Fruit fly (Drosophila melanogaster) whole organism, embryonic: ENCODE data around the gene Dic1.

Experiments used
- Abd-B ChIP-seq: fragments of 200-800 bp; sonication (Bioruptor generic); optimal IDR thresholded peaks from 2 replicates; lab custom pipeline; 2018; ENCODE audit warnings: missing biosample characterization, mild to moderate bottlenecking, missing genetic modification characterization, moderate library complexity
- CG10147 ChIP-seq: fragments of 200-800 bp; sonication (Bioruptor generic); optimal IDR thresholded peaks from 2 replicates; lab custom pipeline; 2019; ENCODE audit warnings: missing biosample characterization, mild to moderate bottlenecking, missing genetic modification characterization, moderate library complexity
- CG10565 ChIP-seq: fragments of 200-800 bp; sonication (Bioruptor generic); optimal IDR thresholded peaks from 3 replicates; lab custom pipeline; 2016; ENCODE audit warnings: missing biosample characterization, mild to moderate bottlenecking, missing genetic modification characterization
- CG10654 ChIP-seq: fragments of 200-800 bp; sonication (Bioruptor generic); optimal IDR thresholded peaks from 2 replicates; lab custom pipeline; 2016; ENCODE audit warnings: missing biosample characterization, missing genetic modification characterization
- CG11093 ChIP-seq: fragments of 200-800 bp; sonication (Bioruptor generic); IDR thresholded peaks from 3 replicates; pipeline ENCODE4 v1.3.6; 2022; ENCODE audit warnings: missing biosample characterization, missing genetic modification characterization
- CG12155 ChIP-seq: fragments of 200-800 bp; sonication (Bioruptor generic); optimal IDR thresholded peaks from 3 replicates; lab custom pipeline; 2016; ENCODE audit warnings: missing biosample characterization, missing genetic modification characterization
- CG13775 ChIP-seq: fragments of 200-800 bp; sonication (Bioruptor generic); optimal IDR thresholded peaks from 3 replicates; lab custom pipeline; 2017; ENCODE audit warnings: missing biosample characterization, mild to moderate bottlenecking, missing genetic modification characterization
- CG2120 ChIP-seq: fragments of 200-800 bp; sonication (Bioruptor generic); optimal IDR thresholded peaks from 3 replicates; lab custom pipeline; 2016; ENCODE audit warnings: missing biosample characterization, missing genetic modification characterization
- CG2129 ChIP-seq: fragments of 200-800 bp; sonication (Bioruptor generic); IDR thresholded peaks from 2 replicates; pipeline ENCODE4 v1.3.6; 2022; ENCODE audit warnings: missing biosample characterization, missing genetic modification characterization; ENCODE audit not compliant: partially characterized antibody
- CG2889 ChIP-seq: fragments of 200-800 bp; sonication (Bioruptor generic); IDR thresholded peaks from 3 replicates; pipeline ENCODE4 v1.3.6; 2022; ENCODE audit warnings: missing biosample characterization, missing genetic modification characterization
- CG31441 ChIP-seq: fragments of 200-800 bp; sonication (Bioruptor generic); IDR thresholded peaks from 2 replicates; pipeline ENCODE4 v1.3.6; 2022; ENCODE audit warnings: missing biosample characterization, missing genetic modification characterization
- CG32772 ChIP-seq: fragments of 200-800 bp; sonication (Bioruptor generic); IDR thresholded peaks from 2 replicates; pipeline ENCODE4 v1.3.6; 2022; ENCODE audit warnings: missing biosample characterization, missing genetic modification characterization
- CG4424 ChIP-seq: fragments of 200-800 bp; sonication (Bioruptor generic); optimal IDR thresholded peaks from 3 replicates; lab custom pipeline; 2016; ENCODE audit warnings: missing biosample characterization, missing genetic modification characterization
- CG6175 ChIP-seq: fragments of 200-800 bp; sonication (Bioruptor generic); IDR thresholded peaks from 3 replicates; pipeline ENCODE4 v1.3.6; 2022; ENCODE audit warnings: missing biosample characterization, missing genetic modification characterization
- Deaf1 ChIP-seq: fragments of 200-800 bp; optimal IDR thresholded peaks from 3 replicates; lab custom pipeline; 2019; ENCODE audit warnings: missing biosample characterization, mild to moderate bottlenecking, missing genetic modification characterization, moderate library complexity
- Doc2 ChIP-seq: fragments of 200-800 bp; sonication (Bioruptor generic); IDR thresholded peaks from 2 replicates; pipeline ENCODE4 v1.3.6; 2022; ENCODE audit warnings: missing biosample characterization, missing genetic modification characterization
- Doc3 ChIP-seq: fragments of 200-800 bp; sonication (Bioruptor generic); IDR thresholded peaks from 3 replicates; pipeline ENCODE4 v1.3.6; 2022; ENCODE audit warnings: missing biosample characterization, missing genetic modification characterization; ENCODE audit not compliant: partially characterized antibody
- Dref ChIP-seq: fragments of 200-800 bp; sonication (Bioruptor generic); IDR thresholded peaks from 2 replicates; pipeline ENCODE4 v1.3.6; 2022; ENCODE audit warnings: missing biosample characterization, missing genetic modification characterization
- HHEX ChIP-seq: fragments of 200-800 bp; sonication (Bioruptor generic); optimal IDR thresholded peaks from 3 replicates; lab custom pipeline; 2017; ENCODE audit warnings: missing biosample characterization, mild to moderate bottlenecking, missing genetic modification characterization, missing genetic modification reagents
- Hsf ChIP-seq: fragments of 200-800 bp; sonication (Bioruptor generic); optimal IDR thresholded peaks from 3 replicates; lab custom pipeline; 2016; ENCODE audit warnings: missing biosample characterization, missing genetic modification characterization
- Kr ChIP-seq: fragments of 200-800 bp; sonication (Bioruptor generic); optimal IDR thresholded peaks from 2 replicates; lab custom pipeline; 2017; ENCODE audit warnings: missing biosample characterization, mild to moderate bottlenecking, missing genetic modification characterization
- Lhr ChIP-seq: fragments of 200-800 bp; sonication (Bioruptor generic); optimal IDR thresholded peaks from 3 replicates; lab custom pipeline; 2017; ENCODE audit warnings: mild to moderate bottlenecking, missing biosample characterization, missing genetic modification reagents, missing genetic modification characterization
- NfI ChIP-seq: fragments of 200-800 bp; sonication (Bioruptor generic); optimal IDR thresholded peaks from 3 replicates; lab custom pipeline; 2018; ENCODE audit warnings: missing biosample characterization, mild to moderate bottlenecking, missing genetic modification characterization, moderate library complexity
- PHDP ChIP-seq: fragments of 200-800 bp; sonication (Bioruptor generic); optimal IDR thresholded peaks from 3 replicates; lab custom pipeline; 2018; ENCODE audit warnings: missing biosample characterization, mild to moderate bottlenecking, missing genetic modification characterization, moderate library complexity
- Ravus ChIP-seq: fragments of 200-800 bp; sonication (Bioruptor generic); IDR thresholded peaks from 2 replicates; pipeline ENCODE4 v1.3.6; 2022; ENCODE audit warnings: missing biosample characterization, missing genetic modification characterization
- Six4 ChIP-seq: fragments of 200-800 bp; sonication (Bioruptor generic); optimal IDR thresholded peaks from 2 replicates; lab custom pipeline; 2016; ENCODE audit warnings: missing biosample characterization, missing genetic modification characterization
- Vsx1 ChIP-seq: fragments of 200-800 bp; sonication (Bioruptor generic); optimal IDR thresholded peaks from 2 replicates; lab custom pipeline; 2017; ENCODE audit warnings: missing biosample characterization, mild to moderate bottlenecking, missing genetic modification characterization, missing genetic modification reagents
- cad ChIP-seq: fragments of >200 bp; optimal IDR thresholded peaks from 2 replicates; lab custom pipeline; 2017; ENCODE audit warnings: missing biosample characterization, missing genetic modification characterization
- cas ChIP-seq: fragments of 200-800 bp; sonication (Bioruptor generic); IDR thresholded peaks from 2 replicates; pipeline ENCODE4 v1.3.6; 2022; ENCODE audit warnings: missing biosample characterization, missing genetic modification characterization
- chinmo ChIP-seq: fragments of 200-800 bp; sonication (Bioruptor generic); IDR thresholded peaks from 4 replicates; pipeline ENCODE4 v1.3.6; 2022; ENCODE audit warnings: missing biosample characterization, missing genetic modification characterization; ENCODE audit not compliant: partially characterized antibody
- dmrt11E ChIP-seq: fragments of 200-800 bp; sonication (Bioruptor generic); optimal IDR thresholded peaks from 3 replicates; lab custom pipeline; 2018; ENCODE audit warnings: missing biosample characterization, mild to moderate bottlenecking, missing genetic modification characterization, moderate library complexity
- dmrt99B ChIP-seq: fragments of 200-800 bp; sonication (Bioruptor generic); optimal IDR thresholded peaks from 2 replicates; lab custom pipeline; 2018; ENCODE audit warnings: missing biosample characterization, mild to moderate bottlenecking, missing genetic modification characterization, moderate library complexity
- ems ChIP-seq: fragments of 200-800 bp; sonication (Bioruptor generic); optimal IDR thresholded peaks from 3 replicates; lab custom pipeline; 2016; ENCODE audit warnings: missing biosample characterization, missing genetic modification characterization
- en ChIP-seq: fragments of 200-800 bp; sonication (Bioruptor generic); optimal IDR thresholded peaks from 2 replicates; lab custom pipeline; 2016; ENCODE audit warnings: missing biosample characterization, missing genetic modification characterization
- ewg ChIP-seq: fragments of 200-800 bp; sonication (Bioruptor generic); optimal IDR thresholded peaks from 3 replicates; lab custom pipeline; 2017; ENCODE audit warnings: mild to moderate bottlenecking, missing biosample characterization, missing genetic modification reagents, missing genetic modification characterization
- gcm2 ChIP-seq: fragments of 200-800 bp; sonication (Bioruptor generic); optimal IDR thresholded peaks from 2 replicates; lab custom pipeline; 2016; ENCODE audit warnings: missing biosample characterization, missing genetic modification characterization
- gfzf ChIP-seq: fragments of 200-800 bp; sonication (Bioruptor generic); optimal IDR thresholded peaks from 2 replicates; lab custom pipeline; 2016; ENCODE audit warnings: missing biosample characterization, mild to moderate bottlenecking, missing genetic modification characterization, moderate library complexity
- grau ChIP-seq: fragments of 200-800 bp; optimal IDR thresholded peaks from 3 replicates; lab custom pipeline; 2019; ENCODE audit warnings: missing biosample characterization, mild to moderate bottlenecking, missing genetic modification characterization, moderate library complexity
- gt ChIP-seq: fragments of 200-800 bp; sonication (Bioruptor generic); IDR thresholded peaks from 2 replicates; pipeline ENCODE4 v1.3.6; 2022; ENCODE audit warnings: missing biosample characterization, missing genetic modification characterization
- hkb ChIP-seq, 2 experiments: fragments of 200-800 bp in 1 of 2; fragments of >200 bp in 1 of 2; sonication (Bioruptor generic) in 1 of 2; IDR thresholded peaks in 1 of 2; optimal IDR thresholded peaks in 1 of 2; 2 replicates each; pipeline versions ENCODE4 v1.3.6 to Lab custom; 2017 to 2022; ENCODE audit warnings: missing biosample characterization in 1 of 2, missing genetic modification characterization in 1 of 2
- ind ChIP-seq: fragments of 200-800 bp; sonication (Bioruptor generic); optimal IDR thresholded peaks from 3 replicates; lab custom pipeline; 2016; ENCODE audit warnings: missing biosample characterization, missing genetic modification characterization
- luna ChIP-seq: fragments of 200-800 bp; sonication (Bioruptor generic); optimal IDR thresholded peaks from 2 replicates; lab custom pipeline; 2016; ENCODE audit warnings: missing biosample characterization, missing genetic modification characterization
- nerfin-2 ChIP-seq: fragments of 200-800 bp; sonication (Bioruptor generic); IDR thresholded peaks from 2 replicates; pipeline ENCODE4 v1.3.6; 2022; ENCODE audit warnings: missing biosample characterization, missing genetic modification characterization; ENCODE audit not compliant: partially characterized antibody
- prd ChIP-seq, 3 experiments: fragments of >200 bp in 2 of 3; fragments of 200-800 bp in 1 of 3; sonication (Bioruptor generic) in 1 of 3; optimal IDR thresholded peaks in 2 of 3; IDR thresholded peaks in 1 of 3; 2 replicates in 2 of 3; 3 replicates in 1 of 3; pipeline versions ENCODE4 v1.3.6 to Lab custom; 2017 to 2022; ENCODE audit warnings: missing biosample characterization in 1 of 3, missing genetic modification characterization in 1 of 3
- pros ChIP-seq: fragments of 200-800 bp; sonication (Bioruptor generic); optimal IDR thresholded peaks from 3 replicates; lab custom pipeline; 2019; ENCODE audit warnings: missing biosample characterization, mild to moderate bottlenecking, missing genetic modification characterization, moderate library complexity
- sr ChIP-seq: fragments of 200-800 bp; sonication (Bioruptor generic); IDR thresholded peaks from 3 replicates; pipeline ENCODE4 v1.3.6; 2022; ENCODE audit warnings: missing biosample characterization, missing genetic modification characterization
- tap ChIP-seq: fragments of 200-800 bp; optimal IDR thresholded peaks from 3 replicates; lab custom pipeline; 2019; ENCODE audit warnings: missing biosample characterization, mild to moderate bottlenecking, missing genetic modification characterization, moderate library complexity

The Dic1 gene

DNA sequence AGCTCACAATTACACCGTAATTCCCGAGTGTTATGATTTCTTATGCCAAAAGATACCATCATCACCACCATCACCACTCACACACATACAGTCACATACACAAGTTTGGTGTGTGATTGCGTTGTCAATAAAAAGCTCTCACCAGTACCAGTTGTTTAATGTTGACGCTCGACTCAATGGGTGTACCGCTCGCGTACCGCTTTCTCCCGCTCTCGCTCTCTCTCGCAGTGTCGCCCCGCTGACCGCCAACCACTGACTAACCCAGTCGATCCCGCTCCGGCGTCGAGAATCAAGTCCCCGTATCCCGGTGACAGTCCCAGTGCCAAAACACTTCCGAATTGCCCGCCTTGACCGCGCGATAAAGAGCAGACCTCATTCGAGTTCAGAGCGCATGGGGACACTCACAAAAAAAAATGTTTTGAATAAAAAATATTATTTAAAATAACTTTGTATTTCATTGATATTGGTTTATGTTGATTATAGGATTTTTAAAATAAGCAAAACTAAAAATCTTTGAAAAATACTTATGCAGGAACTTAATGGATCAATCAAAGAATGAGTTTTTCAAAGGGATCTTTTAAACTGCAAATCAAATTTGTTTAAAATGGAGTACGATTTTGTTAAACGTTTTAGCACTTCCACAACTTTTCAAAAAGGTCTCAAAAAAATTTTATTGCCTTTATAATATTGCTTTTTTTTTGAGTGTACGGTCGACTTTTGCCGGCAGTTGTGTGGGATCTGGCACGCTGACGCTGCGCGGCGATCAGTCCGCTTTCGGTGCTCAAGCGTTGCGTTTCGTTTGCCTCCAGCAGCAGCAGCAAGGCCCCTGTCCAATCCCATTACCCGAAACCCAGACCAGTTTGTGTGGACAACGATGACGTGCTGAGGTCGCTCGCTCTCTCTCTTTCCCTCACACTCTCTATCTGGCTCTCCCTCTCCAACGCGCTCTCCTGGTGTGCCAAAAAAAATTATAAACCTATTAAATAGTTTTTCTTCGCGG lies at the start of gene Dic1 (continued):
- TF ChIP-seq gcm2 (GFP tag; lab: Kevin White, UChicago) (peak; percentile 88), CG10565 (GFP tag; lab: Kevin White, UChicago) (peak; percentile 85), Hsf (GFP tag; lab: Kevin White, UChicago) (peak; percentile 96), NfI (GFP tag; lab: Kevin White, UChicago) (peak; percentile 97), chinmo (GFP tag; lab: Robert Waterston, UW) (peak; percentile 90; the same call in 3 of the 4 replicates), PHDP (tag; lab: Kevin White, UChicago) (peak; percentile 97), CG2120 (GFP tag; lab: Kevin White, UChicago) (peak; percentile 97), Ravus (GFP tag; lab: Robert Waterston, UW) (peak; percentile 69), CG4424 (GFP tag; lab: Kevin White, UChicago) (peak; percentile 97), CG2889 (GFP tag; lab: Robert Waterston, UW) (peak; percentile 79), CG10654 (GFP tag; lab: Kevin White, UChicago) (peak; percentile 93), cas (GFP tag; lab: Robert Waterston, UW) (peak; percentile 70), CG31441 (GFP tag; lab: Robert Waterston, UW) (peak; percentile 98), gfzf (GFP tag; lab: Kevin White, UChicago) (no peak), CG2129 (GFP tag; lab: Robert Waterston, UW) (no peak), pros (GFP tag; lab: Kevin White, UChicago) (peak; percentile 45), sr (peak; percentile 80), CG6175 (GFP tag; lab: Robert Waterston, UW) (peak; percentile 85), Doc2 (0 out of 2 replicates have a peak, but pooled peaks have one; percentile 37), ems (GFP tag; lab: Kevin White, UChicago) (peak; percentile 82), nerfin-2 (no peak), Doc3 (GFP tag; lab: Robert Waterston, UW) (no peak), ewg (GFP tag; lab: Kevin White, UChicago) (peak; percentile 93), dmrt99B (tag; lab: Kevin White, UChicago) (peak; percentile 98), dmrt11E (tag; lab: Kevin White, UChicago) (peak; percentile 90), Vsx1 (GFP tag; lab: Kevin White, UChicago) (peak; percentile 90), CG13775 (GFP tag; lab: Kevin White, UChicago) (peak; percentile 98), Six4 (GFP tag; lab: Kevin White, UChicago) (peak; percentile 93), hkb (optimal IDR thresholded peaks at IDR 0.05; lab: Kevin White, UChicago) (no peak), hkb (GFP tag; IDR thresholded peaks at IDR 0.05; lab: Robert Waterston, UW) (peak; percentile 96), gt (peak; percentile 69), prd (optimal IDR thresholded peaks at IDR 0.05; lab: Kevin White, UChicago) (no peak), prd (GFP tag; IDR thresholded peaks at IDR 0.05; lab: Robert Waterston, UW) (peak; percentile 92), CG11093 (GFP tag; lab: Robert Waterston, UW) (peak; percentile 90), grau (peak; percentile 96), luna (GFP tag; lab: Kevin White, UChicago) (peak; percentile 83), Deaf1 (tag; lab: Kevin White, UChicago) (peak; percentile 85), ind (GFP tag; lab: Kevin White, UChicago) (peak; percentile 95), cad (GFP tag; lab: Kevin White, UChicago) (no peak), Kr (GFP tag; lab: Kevin White, UChicago) (peak; percentile 79), CG12155 (peak; percentile 95), HHEX (GFP tag; lab: Kevin White, UChicago) (peak; percentile 97), CG32772 (GFP tag; lab: Robert Waterston, UW) (peak; percentile 75), en (GFP tag; lab: Kevin White, UChicago) (peak; percentile 76), CG10147 (GFP tag; lab: Kevin White, UChicago) (peak; percentile 98), Abd-B (GFP tag; lab: Kevin White, UChicago) (peak; percentile 96), tap (tag; lab: Kevin White, UChicago) (peak; percentile 91), Dref (GFP tag; lab: Robert Waterston, UW) (no peak), Lhr (GFP tag; lab: Kevin White, UChicago) (peak; percentile 79)
